Fruit fly (Drosophila melanogaster) whole organism, embryonic: ENCODE data around the gene alphaKap4.

ENCODE experiments used
- B-H1 ChIP-seq: fragments of 200-800 bp; sonication (Bioruptor generic); IDR thresholded peaks from 3 replicates; pipeline ENCODE4 v1.3.6; 2022; ENCODE audit warnings: missing biosample characterization, missing genetic modification characterization
- BEAF-32 ChIP-seq: fragments of 200-800 bp; sonication (Bioruptor generic); optimal IDR thresholded peaks from 3 replicates; lab custom pipeline; 2017; ENCODE audit warnings: missing biosample characterization, missing genetic modification characterization, mild to moderate bottlenecking, moderate library complexity, missing genetic modification reagents
- CG10431 ChIP-seq: fragments of 200-800 bp; sonication (Bioruptor generic); optimal IDR thresholded peaks from 3 replicates; lab custom pipeline; 2018; ENCODE audit warnings: missing biosample characterization, mild to moderate bottlenecking, missing genetic modification characterization
- CG11398 ChIP-seq: fragments of 200-800 bp; sonication (Bioruptor generic); optimal IDR thresholded peaks from 2 replicates; lab custom pipeline; 2016; ENCODE audit warnings: missing biosample characterization, missing genetic modification characterization
- CG12236 ChIP-seq: fragments of 200-800 bp; sonication (Bioruptor generic); optimal IDR thresholded peaks from 2 replicates; lab custom pipeline; 2016; ENCODE audit warnings: missing biosample characterization, missing genetic modification characterization
- CG13123 ChIP-seq: fragments of 200-800 bp; sonication (Bioruptor generic); optimal IDR thresholded peaks from 2 replicates; lab custom pipeline; 2016; ENCODE audit warnings: missing biosample characterization, missing genetic modification characterization
- CG13296 ChIP-seq: fragments of 200-800 bp; sonication (Bioruptor generic); optimal IDR thresholded peaks from 3 replicates; lab custom pipeline; 2018; ENCODE audit warnings: missing biosample characterization, mild to moderate bottlenecking, missing genetic modification characterization
- CG16813 ChIP-seq: fragments of 200-800 bp; sonication (Bioruptor generic); IDR thresholded peaks from 3 replicates; pipeline ENCODE4 v1.3.6; 2022; ENCODE audit warnings: missing biosample characterization, missing genetic modification characterization; ENCODE audit not compliant: partially characterized antibody
- CG17385 ChIP-seq: fragments of 200-800 bp; sonication (Bioruptor generic); optimal IDR thresholded peaks from 3 replicates; lab custom pipeline; 2018; ENCODE audit warnings: missing biosample characterization, mild to moderate bottlenecking, missing genetic modification characterization
- CG17802 ChIP-seq: fragments of 200-800 bp; sonication (Bioruptor generic); optimal IDR thresholded peaks from 2 replicates; lab custom pipeline; 2018; ENCODE audit warnings: missing biosample characterization, mild to moderate bottlenecking, missing genetic modification characterization, moderate library complexity
- CG2202 ChIP-seq: fragments of 200-800 bp; sonication (Bioruptor generic); optimal IDR thresholded peaks from 2 replicates; lab custom pipeline; 2018; ENCODE audit warnings: missing biosample characterization, mild to moderate bottlenecking, missing genetic modification characterization
- CG2678 ChIP-seq: fragments of 200-800 bp; sonication (Bioruptor generic); optimal IDR thresholded peaks from 3 replicates; lab custom pipeline; 2019; ENCODE audit warnings: missing biosample characterization, mild to moderate bottlenecking, missing genetic modification characterization, moderate library complexity
- CG32767 ChIP-seq: fragments of 200-800 bp; sonication (Bioruptor generic); IDR thresholded peaks from 2 replicates; pipeline ENCODE4 v1.3.6; 2022; ENCODE audit warnings: missing biosample characterization, missing genetic modification characterization
- CG3838 ChIP-seq: fragments of 200-800 bp; sonication (Bioruptor generic); optimal IDR thresholded peaks from 3 replicates; lab custom pipeline; 2016; ENCODE audit warnings: missing biosample characterization, missing genetic modification characterization
- CG4617 ChIP-seq: fragments of 200-800 bp; sonication (Bioruptor generic); optimal IDR thresholded peaks from 3 replicates; lab custom pipeline; 2016; ENCODE audit warnings: missing biosample characterization, missing genetic modification characterization, borderline replicate concordance
- CG8765 ChIP-seq: fragments of 200-800 bp; sonication (Bioruptor generic); IDR thresholded peaks from 2 replicates; pipeline ENCODE4 v1.3.6; 2022; ENCODE audit warnings: missing biosample characterization, missing genetic modification characterization
- CG8924 ChIP-seq: fragments of 200-800 bp; optimal IDR thresholded peaks from 3 replicates; lab custom pipeline; 2019; ENCODE audit warnings: missing biosample characterization, mild to moderate bottlenecking, missing genetic modification characterization, moderate library complexity
- CG9437 ChIP-seq: fragments of 200-800 bp; sonication (Bioruptor generic); optimal IDR thresholded peaks from 2 replicates; lab custom pipeline; 2018; ENCODE audit warnings: missing biosample characterization, mild to moderate bottlenecking, missing genetic modification characterization
- CoRest ChIP-seq: fragments of 200-800 bp; sonication (Bioruptor generic); optimal IDR thresholded peaks from 3 replicates; lab custom pipeline; 2018; ENCODE audit warnings: missing biosample characterization, mild to moderate bottlenecking, missing genetic modification characterization, moderate library complexity
- Dek ChIP-seq: fragments of 200-800 bp; sonication (Bioruptor generic); optimal IDR thresholded peaks from 3 replicates; lab custom pipeline; 2019; ENCODE audit warnings: missing biosample characterization, mild to moderate bottlenecking, missing genetic modification characterization, moderate library complexity
- HHEX ChIP-seq: fragments of 200-800 bp; sonication (Bioruptor generic); optimal IDR thresholded peaks from 3 replicates; lab custom pipeline; 2017; ENCODE audit warnings: missing biosample characterization, mild to moderate bottlenecking, missing genetic modification characterization, missing genetic modification reagents
- Hmr ChIP-seq: fragments of 200-800 bp; sonication (Bioruptor generic); optimal IDR thresholded peaks from 3 replicates; lab custom pipeline; 2017; ENCODE audit warnings: mild to moderate bottlenecking, missing biosample characterization, missing genetic modification reagents, missing genetic modification characterization
- Hr39 ChIP-seq: fragments of >200 bp; optimal IDR thresholded peaks from 2 replicates; lab custom pipeline; 2017
- Mrtf ChIP-seq: fragments of 200-800 bp; sonication (Bioruptor generic); IDR thresholded peaks from 3 replicates; pipeline ENCODE4 v1.3.6; 2022; ENCODE audit warnings: missing biosample characterization, missing genetic modification characterization
- Nf-YC ChIP-seq: fragments of 200-800 bp; optimal IDR thresholded peaks from 3 replicates; lab custom pipeline; 2019; ENCODE audit warnings: missing biosample characterization, mild to moderate bottlenecking, missing genetic modification characterization, moderate library complexity
- Optix ChIP-seq: fragments of 200-800 bp; sonication (Bioruptor generic); IDR thresholded peaks from 3 replicates; pipeline ENCODE4 v1.3.6; 2022; ENCODE audit warnings: missing biosample characterization, missing genetic modification characterization
- Sox100B ChIP-seq: fragments of 200-800 bp; sonication (Bioruptor generic); optimal IDR thresholded peaks from 3 replicates; lab custom pipeline; 2018; ENCODE audit warnings: missing biosample characterization, mild to moderate bottlenecking, missing genetic modification characterization
- Ssrp ChIP-seq: fragments of 200-800 bp; sonication (Bioruptor generic); optimal IDR thresholded peaks from 2 replicates; lab custom pipeline; 2018; ENCODE audit warnings: missing biosample characterization, mild to moderate bottlenecking, missing genetic modification characterization, moderate library complexity
- Usf ChIP-seq: fragments of 200-800 bp; sonication (Bioruptor generic); optimal IDR thresholded peaks from 2 replicates; lab custom pipeline; 2017; ENCODE audit warnings: missing genotype, missing biosample characterization, missing genetic modification characterization
- Vsx1 ChIP-seq: fragments of 200-800 bp; sonication (Bioruptor generic); optimal IDR thresholded peaks from 2 replicates; lab custom pipeline; 2017; ENCODE audit warnings: missing biosample characterization, mild to moderate bottlenecking, missing genetic modification characterization, missing genetic modification reagents
- bab2 ChIP-seq: fragments of 200-800 bp; sonication (Bioruptor generic); optimal IDR thresholded peaks from 2 replicates; lab custom pipeline; 2016; ENCODE audit warnings: missing biosample characterization, missing genetic modification characterization
- bowl ChIP-seq: fragments of 200-800 bp; sonication (Bioruptor generic); IDR thresholded peaks from 2 replicates; pipeline ENCODE4 v1.3.6; 2022; ENCODE audit warnings: missing biosample characterization, missing genetic modification characterization
- cg ChIP-seq: fragments of 200-800 bp; sonication (Bioruptor generic); optimal IDR thresholded peaks from 3 replicates; lab custom pipeline; 2019; ENCODE audit warnings: missing biosample characterization, mild to moderate bottlenecking, missing genetic modification characterization, moderate library complexity
- croc ChIP-seq: fragments of 200-800 bp; sonication (Bioruptor generic); conservative IDR thresholded peaks from 3 replicates; pipeline ENCODE4 v1.3.6; 2022; ENCODE audit warnings: missing biosample characterization, missing genetic modification characterization
- eyg ChIP-seq: fragments of 200-800 bp; sonication (Bioruptor generic); optimal IDR thresholded peaks from 3 replicates; lab custom pipeline; 2016; ENCODE audit warnings: missing biosample characterization, missing genetic modification characterization
- gcm ChIP-seq: fragments of 200-800 bp; sonication (Bioruptor generic); optimal IDR thresholded peaks from 2 replicates; lab custom pipeline; 2019; ENCODE audit warnings: missing biosample characterization, mild to moderate bottlenecking, missing genetic modification characterization, moderate library complexity
- gsb ChIP-seq: fragments of 200-800 bp; sonication (Bioruptor generic); IDR thresholded peaks from 2 replicates; pipeline ENCODE4 v1.3.6; 2022; ENCODE audit warnings: missing biosample characterization, missing genetic modification characterization
- hkb ChIP-seq, 2 experiments: fragments of 200-800 bp in 1 of 2; fragments of >200 bp in 1 of 2; sonication (Bioruptor generic) in 1 of 2; IDR thresholded peaks in 1 of 2; optimal IDR thresholded peaks in 1 of 2; 2 replicates each; pipeline versions ENCODE4 v1.3.6 to Lab custom; 2017 to 2022; ENCODE audit warnings: missing biosample characterization in 1 of 2, missing genetic modification characterization in 1 of 2
- inv ChIP-seq: fragments of 200-800 bp; sonication (Bioruptor generic); IDR thresholded peaks from 2 replicates; pipeline ENCODE4 v1.3.6; 2022; ENCODE audit warnings: missing biosample characterization, missing genetic modification characterization; ENCODE audit not compliant: partially characterized antibody
- ken ChIP-seq: fragments of 200-800 bp; sonication (Bioruptor generic); IDR thresholded peaks from 3 replicates; pipeline ENCODE4 v1.3.6; 2022; ENCODE audit warnings: missing biosample characterization, missing genetic modification characterization
- mld ChIP-seq: fragments of 200-800 bp; sonication (Bioruptor generic); IDR thresholded peaks from 3 replicates; pipeline ENCODE4 v1.3.6; 2022; ENCODE audit warnings: missing biosample characterization, missing genetic modification characterization; ENCODE audit not compliant: partially characterized antibody
- phol ChIP-seq: fragments of 200-800 bp; sonication (Bioruptor generic); optimal IDR thresholded peaks from 3 replicates; lab custom pipeline; 2018; ENCODE audit warnings: missing biosample characterization, mild to moderate bottlenecking, missing genetic modification characterization, moderate library complexity
- pum ChIP-seq: fragments of 200-800 bp; sonication (Bioruptor generic); optimal IDR thresholded peaks from 2 replicates; lab custom pipeline; 2016; ENCODE audit warnings: missing biosample characterization, missing genetic modification characterization
- pzg ChIP-seq: fragments of 200-800 bp; sonication (Bioruptor generic); optimal IDR thresholded peaks from 3 replicates; lab custom pipeline; 2018; ENCODE audit warnings: missing biosample characterization, mild to moderate bottlenecking, missing genetic modification characterization, moderate library complexity
- sens-2 ChIP-seq: fragments of 200-800 bp; sonication (Bioruptor generic); IDR thresholded peaks from 2 replicates; pipeline ENCODE4 v1.3.6; 2022; ENCODE audit warnings: missing biosample characterization, missing genetic modification characterization
- slou ChIP-seq: fragments of 200-800 bp; sonication (Bioruptor generic); optimal IDR thresholded peaks from 3 replicates; lab custom pipeline; 2016; ENCODE audit warnings: missing biosample characterization, missing genetic modification characterization
- slp2 ChIP-seq: fragments of 200-800 bp; sonication (Bioruptor generic); optimal IDR thresholded peaks from 2 replicates; lab custom pipeline; 2016; ENCODE audit warnings: missing biosample characterization, missing genetic modification characterization
- tap ChIP-seq: fragments of 200-800 bp; optimal IDR thresholded peaks from 3 replicates; lab custom pipeline; 2019; ENCODE audit warnings: missing biosample characterization, mild to moderate bottlenecking, missing genetic modification characterization, moderate library complexity
- tna ChIP-seq: fragments of 200-800 bp; sonication (Bioruptor generic); IDR thresholded peaks from 2 replicates; pipeline ENCODE4 v1.3.6; 2022; ENCODE audit warnings: missing biosample characterization, missing genetic modification characterization; ENCODE audit not compliant: partially characterized antibody
- z ChIP-seq: fragments of 200-800 bp; sonication (Bioruptor generic); IDR thresholded peaks from 3 replicates; pipeline ENCODE4 v1.3.6; 2022; ENCODE audit warnings: missing biosample characterization, missing genetic modification characterization

alphaKap4 gene

dm6 chr3L:5989391-5990156 lies 21.2 kb downstream of the alphaKap4 start (continued):
- no peak for TF ChIP-seq CG17802
- no peak for TF ChIP-seq CG2202 (tag; lab: Kevin White, UChicago)
- TF ChIP-seq HHEX (GFP tag; lab: Kevin White, UChicago): no peak
- TF ChIP-seq gcm (GFP tag; lab: Kevin White, UChicago): no peak
- no peak for TF ChIP-seq CG10431 (GFP tag; lab: Kevin White, UChicago)
- TF ChIP-seq gsb (GFP tag; lab: Robert Waterston, UW): no peak
- TF ChIP-seq Mrtf (GFP tag; lab: Robert Waterston, UW): no peak
- TF ChIP-seq hkb (optimal IDR thresholded peaks at IDR 0.05; lab: Kevin White, UChicago): no peak
- no peak for TF ChIP-seq hkb (GFP tag; IDR thresholded peaks at IDR 0.05; lab: Robert Waterston, UW)
- TF ChIP-seq mld (GFP tag; lab: Robert Waterston, UW): no peak
- TF ChIP-seq inv (GFP tag; lab: Robert Waterston, UW): no peak
- peak; percentile 64 for TF ChIP-seq phol (tag; lab: Kevin White, UChicago)
- TF ChIP-seq sens-2: no peak
- no peak for TF ChIP-seq CG13123 (GFP tag; lab: Kevin White, UChicago)
- no peak for TF ChIP-seq CG8765
- TF ChIP-seq CG2678 (tag; lab: Kevin White, UChicago): no peak
- TF ChIP-seq eyg (GFP tag; lab: Kevin White, UChicago): no peak
- no peak for TF ChIP-seq bowl
- TF ChIP-seq croc (GFP tag; lab: Robert Waterston, UW): no peak
- TF ChIP-seq CG32767 (GFP tag; lab: Robert Waterston, UW): no peak
- no peak for TF ChIP-seq CG13296 (GFP tag; lab: Kevin White, UChicago)
- no peak for TF ChIP-seq CG4617 (GFP tag; lab: Kevin White, UChicago)
- TF ChIP-seq Optix (GFP tag; lab: Robert Waterston, UW): no peak
- no peak for TF ChIP-seq slou (GFP tag; lab: Kevin White, UChicago)
- TF ChIP-seq ken (GFP tag; lab: Robert Waterston, UW): no peak
- no peak for TF ChIP-seq CG17385 (GFP tag; lab: Kevin White, UChicago)
- TF ChIP-seq BEAF-32: no peak
- TF ChIP-seq tap (tag; lab: Kevin White, UChicago): no peak
- TF ChIP-seq Hmr: no peak
- TF ChIP-seq bab2 (GFP tag; lab: Kevin White, UChicago): no peak
- TF ChIP-seq z (GFP tag; lab: Robert Waterston, UW): no peak
- no peak for TF ChIP-seq cg
- TF ChIP-seq pzg: no peak
- no peak for TF ChIP-seq CG8924 (tag; lab: Kevin White, UChicago)
- no peak for TF ChIP-seq CG12236
- no peak for TF ChIP-seq Dek (tag; lab: Kevin White, UChicago)
- TF ChIP-seq slp2: no peak
- no peak for TF ChIP-seq CG11398 (GFP tag; lab: Kevin White, UChicago)
- no peak for TF ChIP-seq CoRest (tag; lab: Kevin White, UChicago)
- TF ChIP-seq Vsx1 (GFP tag; lab: Kevin White, UChicago): no peak
- no peak for TF ChIP-seq pum (GFP tag; lab: Kevin White, UChicago)
- TF ChIP-seq Hr39: no peak
- no peak for TF ChIP-seq Sox100B (GFP tag; lab: Kevin White, UChicago)
- TF ChIP-seq Usf (GFP tag; lab: Kevin White, UChicago): no peak
- no peak for TF ChIP-seq CG9437 (GFP tag; lab: Kevin White, UChicago)
- no peak for TF ChIP-seq CG3838 (GFP tag; lab: Kevin White, UChicago)
- TF ChIP-seq tna: no peak
- TF ChIP-seq B-H1 (GFP tag; lab: Robert Waterston, UW): no peak
- TF ChIP-seq Ssrp (tag; lab: Kevin White, UChicago): peak; percentile 11
- no peak for TF ChIP-seq Nf-YC
- no peak for TF ChIP-seq CG16813 (GFP tag; lab: Robert Waterston, UW)
